Worm (Caenorhabditis elegans) whole organism, L4 larva: Measurements from ENCODE around the gene fipr-6.

ENCODE experiments used
- T20F7.1 ChIP-seq: fragments of 200-800 bp; sonication (Bioruptor generic); optimal IDR thresholded peaks from 2 replicates; lab custom pipeline; 2018; ENCODE audit warnings: mild to moderate bottlenecking, missing genetic modification characterization, missing compliant biosample characterization
- Y48G9A.11 ChIP-seq: fragments of 200-800 bp; sonication (Bioruptor generic); IDR thresholded peaks from 2 replicates; pipeline ENCODE4 v1.3.6; 2022; ENCODE audit warnings: missing genetic modification reagents, missing genetic modification characterization, missing compliant biosample characterization
- Y5F2A.4 ChIP-seq: fragments of 200-800 bp; sonication (Bioruptor generic); optimal IDR thresholded peaks from 2 replicates; lab custom pipeline; 2018; ENCODE audit warnings: mild to moderate bottlenecking, missing genetic modification characterization, missing compliant biosample characterization
- Y75B8A.6 ChIP-seq: fragments of 200-800 bp; sonication (Bioruptor generic); IDR thresholded peaks from 2 replicates; pipeline ENCODE4 v1.3.6; 2022; ENCODE audit warnings: missing genetic modification reagents, missing genetic modification characterization, missing compliant biosample characterization
- ZK337.2 ChIP-seq: fragments of 200-800 bp; sonication (Bioruptor generic); IDR thresholded peaks from 2 replicates; pipeline ENCODE4 v1.3.6; 2022; ENCODE audit warnings: missing genetic modification reagents, missing genetic modification characterization, missing compliant biosample characterization
- aha-1 ChIP-seq: fragments of 150-350 bp; peaks from one replicate; lab custom pipeline; 2014; ENCODE audit warnings: missing biosample characterization, missing genetic modification characterization
- ama-1 ChIP-seq: fragments of 150-350 bp; optimal IDR thresholded peaks from 2 replicates; lab custom pipeline; 2014; ENCODE audit warnings: inconsistent platforms, mixed read lengths
- attf-4 ChIP-seq: sonication (generic microtip); optimal IDR thresholded peaks from 3 replicates; lab custom pipeline; 2017; ENCODE audit warnings: missing biosample characterization, missing genetic modification characterization
- ceh-20 ChIP-seq: fragments of 200-800 bp; sonication (Bioruptor generic); IDR thresholded peaks from 2 replicates; pipeline ENCODE4 v1.3.6; 2022; ENCODE audit warnings: missing genetic modification reagents, missing genetic modification characterization, missing compliant biosample characterization
- ceh-28 ChIP-seq: fragments of 150-350 bp; optimal IDR thresholded peaks from 2 replicates; lab custom pipeline; 2014; ENCODE audit warnings: missing biosample characterization, missing genetic modification reagents, missing genetic modification characterization
- daf-16 ChIP-seq, 3 experiments: sonication (generic microtip); optimal IDR thresholded peaks; 2 replicates each; lab custom pipeline; 2016 to 2017; ENCODE audit warnings: missing genetic modification characterization in 3 of 3, missing genetic modification reagents in 3 of 3, mild to moderate bottlenecking in 2 of 3, missing compliant biosample characterization in 2 of 3, missing biosample characterization in 1 of 3, moderate library complexity in 1 of 3
- dmd-6 ChIP-seq: fragments of 200-800 bp; sonication (Bioruptor generic); IDR thresholded peaks from 2 replicates; pipeline ENCODE4 v1.3.6; 2022; ENCODE audit warnings: missing genetic modification reagents, missing genetic modification characterization, missing compliant biosample characterization
- dmd-8 ChIP-seq: fragments of 200-800 bp; sonication (Bioruptor generic); IDR thresholded peaks from 2 replicates; pipeline ENCODE4 v1.3.6; 2022; ENCODE audit warnings: missing genetic modification characterization, missing compliant biosample characterization
- dmd-9 ChIP-seq: fragments of 200-800 bp; sonication (Bioruptor generic); IDR thresholded peaks from 2 replicates; pipeline ENCODE4 v1.3.6; 2022; ENCODE audit warnings: missing genetic modification reagents, missing genetic modification characterization, missing compliant biosample characterization
- duxl-1 ChIP-seq: sonication (generic microtip); optimal IDR thresholded peaks from 2 replicates; lab custom pipeline; 2016; ENCODE audit warnings: mild to moderate bottlenecking, missing genetic modification characterization, moderate library complexity, missing compliant biosample characterization; ENCODE audit not compliant: poor library complexity
- dve-1 ChIP-seq: sonication (generic microtip); optimal IDR thresholded peaks from 2 replicates; lab custom pipeline; 2017; ENCODE audit warnings: antibody characterized with exemption, mild to moderate bottlenecking, missing genetic modification characterization, missing compliant biosample characterization; ENCODE audit not compliant: insufficient read depth
- egl-27 ChIP-seq: sonication (generic microtip); optimal IDR thresholded peaks from 3 replicates; lab custom pipeline; 2017; ENCODE audit warnings: missing biosample characterization, missing genetic modification reagents, missing genetic modification characterization
- egl-43 ChIP-seq: fragments of 200-800 bp; sonication (Bioruptor generic); IDR thresholded peaks from 2 replicates; pipeline ENCODE4 v1.3.6; 2022; ENCODE audit warnings: missing genetic modification reagents, missing genetic modification characterization, missing compliant biosample characterization
- fkh-10 ChIP-seq: fragments of 150-350 bp; optimal IDR thresholded peaks from 2 replicates; lab custom pipeline; 2014; ENCODE audit warnings: missing biosample characterization, missing genetic modification reagents, missing genetic modification characterization
- hlh-11 ChIP-seq: fragments of 200-800 bp; sonication (Bioruptor generic); optimal IDR thresholded peaks from 2 replicates; lab custom pipeline; 2018; ENCODE audit warnings: mild to moderate bottlenecking, missing genetic modification characterization, missing compliant biosample characterization
- hlh-30 ChIP-seq: sonication (generic microtip); optimal IDR thresholded peaks from 2 replicates; lab custom pipeline; 2017; ENCODE audit warnings: antibody characterized with exemption, mild to moderate bottlenecking, missing genetic modification characterization, missing compliant biosample characterization; ENCODE audit not compliant: insufficient read depth
- jun-1 ChIP-seq: fragments of 150-350 bp; optimal IDR thresholded peaks from 2 replicates; lab custom pipeline; 2014; ENCODE audit warnings: missing biosample characterization, missing genetic modification reagents, missing genetic modification characterization
- lin-1 ChIP-seq: fragments of 200-800 bp; sonication (Bioruptor generic); IDR thresholded peaks from 2 replicates; pipeline ENCODE4 v1.3.6; 2022; ENCODE audit warnings: missing genetic modification reagents, missing genetic modification characterization, missing compliant biosample characterization
- lin-13 ChIP-seq: fragments of 150-350 bp; optimal IDR thresholded peaks from 2 replicates; lab custom pipeline; 2014; ENCODE audit warnings: missing biosample characterization, missing genetic modification reagents, missing genetic modification characterization
- lin-38 ChIP-seq: fragments of 200-800 bp; sonication (Bioruptor generic); IDR thresholded peaks from 2 replicates; pipeline ENCODE4 v1.3.6; 2022; ENCODE audit warnings: missing genetic modification reagents, missing genetic modification characterization, missing compliant biosample characterization
- lir-3 ChIP-seq: sonication (generic microtip); optimal IDR thresholded peaks from 2 replicates; lab custom pipeline; 2016; ENCODE audit warnings: mild to moderate bottlenecking, missing genetic modification characterization, missing compliant biosample characterization
- lsy-2 ChIP-seq, 2 experiments: fragments of 150-350 bp in 1 of 2; sonication (generic microtip) in 1 of 2; optimal IDR thresholded peaks; 2 replicates each; lab custom pipeline; 2014 to 2017; ENCODE audit warnings: missing biosample characterization in 2 of 2, missing genetic modification characterization in 2 of 2
- mdl-1 ChIP-seq, 2 experiments: fragments of 150-350 bp in 1 of 2; sonication (generic microtip) in 1 of 2; optimal IDR thresholded peaks; 2 replicates each; lab custom pipeline; 2014 to 2017; ENCODE audit warnings: missing biosample characterization in 2 of 2, missing genetic modification characterization in 2 of 2
- mep-1 ChIP-seq: fragments of 150-350 bp; sonication (generic microtip); optimal IDR thresholded peaks from 3 replicates; lab custom pipeline; 2014; ENCODE audit warnings: missing biosample characterization, missing genetic modification characterization
- mes-2 ChIP-seq: sonication (generic microtip); optimal IDR thresholded peaks from 2 replicates; lab custom pipeline; 2016; ENCODE audit warnings: missing genotype, mild to moderate bottlenecking, missing genetic modification characterization, missing compliant biosample characterization; ENCODE audit not compliant: poor library complexity, severe bottlenecking
- mxl-3 ChIP-seq: fragments of 200-800 bp; sonication (Bioruptor generic); optimal IDR thresholded peaks from 2 replicates; lab custom pipeline; 2018; ENCODE audit warnings: mild to moderate bottlenecking, missing genetic modification characterization, missing compliant biosample characterization
- nhr-10 ChIP-seq: fragments of 150-350 bp; optimal IDR thresholded peaks from 2 replicates; lab custom pipeline; 2014; ENCODE audit warnings: missing biosample characterization, missing genetic modification characterization
- nhr-11 ChIP-seq: fragments of 150-350 bp; optimal IDR thresholded peaks from 2 replicates; lab custom pipeline; 2014; ENCODE audit warnings: missing biosample characterization, missing genetic modification characterization
- nhr-237 ChIP-seq: sonication (generic microtip); optimal IDR thresholded peaks from 2 replicates; lab custom pipeline; 2017; ENCODE audit warnings: missing biosample characterization, missing genetic modification characterization
- nhr-25 ChIP-seq: sonication (generic microtip); optimal IDR thresholded peaks from 2 replicates; lab custom pipeline; 2017; ENCODE audit warnings: missing genetic modification characterization, mild to moderate bottlenecking, missing compliant biosample characterization, antibody characterized with exemption, moderate library complexity, borderline replicate concordance; ENCODE audit not compliant: insufficient read depth
- nhr-28 ChIP-seq: fragments of 150-350 bp; optimal IDR thresholded peaks from 2 replicates; lab custom pipeline; 2014; ENCODE audit warnings: missing biosample characterization, missing genetic modification characterization
- nhr-48 ChIP-seq: sonication (generic microtip); optimal IDR thresholded peaks from 2 replicates; lab custom pipeline; 2016; ENCODE audit warnings: mild to moderate bottlenecking, missing genetic modification characterization, missing compliant biosample characterization
- pqm-1 ChIP-seq: sonication (generic microtip); optimal IDR thresholded peaks from 2 replicates; lab custom pipeline; 2017; ENCODE audit warnings: missing biosample characterization, missing genetic modification characterization
- snpc-1.2 ChIP-seq: fragments of 200-800 bp; sonication (Bioruptor generic); IDR thresholded peaks from 2 replicates; pipeline ENCODE4 v1.3.6; 2022; ENCODE audit warnings: missing genetic modification reagents, missing genetic modification characterization, missing compliant biosample characterization
- spr-3 ChIP-seq: fragments of 200-800 bp; sonication (Bioruptor generic); optimal IDR thresholded peaks from 2 replicates; lab custom pipeline; 2018; ENCODE audit warnings: mild to moderate bottlenecking, missing genetic modification characterization, missing compliant biosample characterization
- vab-7 ChIP-seq: fragments of 200-800 bp; sonication (Bioruptor generic); IDR thresholded peaks from 2 replicates; pipeline ENCODE4 v1.3.6; 2022; ENCODE audit warnings: missing genetic modification reagents, missing genetic modification characterization, missing compliant biosample characterization
- zfp-3 ChIP-seq: fragments of 200-800 bp; sonication (Bioruptor generic); conservative IDR thresholded peaks from 2 replicates; pipeline ENCODE4 v1.3.6; 2022; ENCODE audit warnings: missing genetic modification reagents, missing genetic modification characterization, missing compliant biosample characterization
- zip-2 ChIP-seq: fragments of 150-350 bp; optimal IDR thresholded peaks from 2 replicates; lab custom pipeline; 2014; ENCODE audit warnings: missing biosample characterization, missing genetic modification characterization
- ztf-11 ChIP-seq: fragments of 150-350 bp; optimal IDR thresholded peaks from 2 replicates; lab custom pipeline; 2014; ENCODE audit warnings: missing biosample characterization, missing genetic modification characterization

The fipr-6 gene

DNA sequence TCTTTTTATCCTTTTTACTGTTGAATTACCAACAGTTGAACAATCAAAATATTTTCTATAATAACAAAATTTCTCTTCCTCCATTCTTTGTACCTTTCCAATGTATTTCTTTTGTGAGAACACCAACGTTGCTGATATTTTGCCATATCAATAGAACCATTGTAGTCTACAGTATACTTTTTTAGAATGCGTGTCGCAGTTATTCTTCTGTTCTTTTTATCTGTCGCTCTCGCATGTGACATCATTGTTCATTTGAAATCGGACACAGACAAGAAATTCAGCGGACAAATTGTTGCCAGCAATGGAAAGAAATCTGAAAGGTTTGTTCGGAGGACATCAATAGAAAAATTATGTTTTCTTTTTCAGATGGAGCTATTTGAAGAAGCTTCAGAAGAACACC, 29.1 kb upstream of the fipr-6 start, which contains the start of gene ZK856.7 (continued):
- TF ChIP-seq lin-13 (GFP tag; lab: Kevin White, UChicago), result no peak
- no peak for TF ChIP-seq Y75B8A.6
- no peak for TF ChIP-seq lir-3
- TF ChIP-seq egl-43, result no peak
- TF ChIP-seq zfp-3 (GFP tag; lab: Robert Waterston, UW), result no peak
- peak; percentile 82 for TF ChIP-seq nhr-28
- TF ChIP-seq attf-4 (tag; lab: Kevin White, UChicago), result no peak
- TF ChIP-seq nhr-10 (tag; lab: Kevin White, UChicago), result no peak
- peak in 1 of 2 experiments; percentile 18 for TF ChIP-seq mdl-1 (tag; optimal IDR thresholded peaks at IDR 0.05; lab: Kevin White, UChicago)
- no peak for TF ChIP-seq fkh-10
- TF ChIP-seq spr-3 (GFP tag; lab: Kevin White, UChicago), result no peak
- no peak for TF ChIP-seq lin-38 (GFP tag; lab: Robert Waterston, UW)
- no peak for TF ChIP-seq egl-27 (tag; lab: Kevin White, UChicago)
- no peak for TF ChIP-seq zip-2 (tag; lab: Kevin White, UChicago)
- TF ChIP-seq ZK337.2 (GFP tag; lab: Robert Waterston, UW), result no peak
- TF ChIP-seq snpc-1.2, result no peak
- TF ChIP-seq nhr-11 (tag; lab: Kevin White, UChicago), result no peak
- TF ChIP-seq Y48G9A.11 (GFP tag; lab: Robert Waterston, UW), result no peak
- peak; percentile 8 for TF ChIP-seq aha-1
- TF ChIP-seq ceh-20 (GFP tag; lab: Robert Waterston, UW), result no peak
- no peak for TF ChIP-seq Y5F2A.4 (GFP tag; lab: Kevin White, UChicago)
- TF ChIP-seq mxl-3 (GFP tag; lab: Kevin White, UChicago), result no peak
- no peak for TF ChIP-seq vab-7
- TF ChIP-seq jun-1 (tag; lab: Kevin White, UChicago), result no peak
- no peak for TF ChIP-seq T20F7.1 (GFP tag; lab: Kevin White, UChicago)
- 0 out of 2 replicates have a peak, but pooled peaks have one; percentile 42 for TF ChIP-seq dmd-9 (GFP tag; lab: Robert Waterston, UW)

DNA sequence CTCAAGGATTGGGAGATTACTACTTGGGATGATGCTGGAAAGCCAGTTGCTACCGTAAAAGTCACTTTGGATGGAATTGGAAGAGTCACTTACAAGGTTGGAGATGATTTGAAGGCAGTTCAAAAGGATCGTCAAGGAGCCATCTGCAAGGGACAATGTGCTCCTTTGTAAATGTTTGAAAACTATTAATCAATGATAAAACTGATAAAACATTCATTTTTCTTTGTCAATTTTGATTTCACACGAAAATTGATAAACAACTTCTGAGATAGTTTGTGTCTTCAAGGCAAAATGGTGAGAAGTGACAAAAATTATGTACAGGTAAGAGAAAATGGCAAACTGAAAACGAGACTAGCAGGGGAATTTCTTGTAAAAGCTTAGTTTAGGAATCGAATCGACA, 28.7 kb upstream of the fipr-6 start:
- TF ChIP-seq ztf-11 (no peak), nhr-237 (tag; lab: Kevin White, UChicago) (no peak), dmd-8 (GFP tag; lab: Robert Waterston, UW) (no peak), daf-16 (GFP tag; optimal IDR thresholded peaks at IDR 0.05; lab: Kevin White, UChicago) (no peak), daf-16 (tag; optimal IDR thresholded peaks at IDR 0.05; lab: Kevin White, UChicago) (peak; percentile 62), ama-1 (peak; percentile 49)
- TF ChIP-seq, all 104 proteins: peak for 2

DNA sequence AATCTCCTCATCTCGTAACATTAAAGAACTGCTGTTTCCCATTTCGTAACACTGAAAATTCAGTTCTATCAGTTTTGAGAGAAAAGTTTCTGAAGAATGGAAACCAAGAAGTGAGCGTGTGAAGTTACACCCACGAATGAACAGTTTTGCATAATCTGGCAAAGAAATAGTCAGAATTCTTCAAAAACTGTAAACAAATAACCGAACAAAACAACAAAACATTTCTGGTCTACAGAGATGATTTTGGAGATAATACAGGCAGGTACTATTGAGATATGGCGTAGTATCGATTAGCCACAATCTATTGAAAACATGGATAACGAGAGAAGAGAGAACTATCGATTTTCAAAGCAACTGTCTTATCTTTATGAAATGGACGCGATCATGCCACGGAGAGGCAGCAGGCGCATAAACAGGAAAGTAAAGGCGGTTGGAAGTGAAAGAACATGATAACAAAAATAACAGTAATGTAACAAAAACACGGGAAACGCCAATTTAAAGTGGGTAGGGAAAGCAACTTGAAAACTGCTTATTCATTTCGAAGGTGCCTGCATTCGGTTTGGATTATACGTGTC, 27.5 kb upstream of the fipr-6 start, which contains the start of gene chpf-1:
Gene chpf-1 (minus strand): TSS at position 51 of the 575 bp plus-strand sequence.
- TF ChIP-seq mep-1 (tag; lab: Kevin White, UChicago), result peak; percentile 14
- TF ChIP-seq nhr-11 (tag; lab: Kevin White, UChicago), result no peak
- TF ChIP-seq zip-2 (tag; lab: Kevin White, UChicago), result no peak
- no peak for TF ChIP-seq daf-16 (GFP tag; optimal IDR thresholded peaks at IDR 0.05; lab: Kevin White, UChicago)
- peak; percentile 92 for TF ChIP-seq daf-16 (tag; optimal IDR thresholded peaks at IDR 0.05; lab: Kevin White, UChicago)
- peak; percentile 23 for TF ChIP-seq T20F7.1 (GFP tag; lab: Kevin White, UChicago)
- TF ChIP-seq hlh-11 (tag; lab: Kevin White, UChicago), result peak; percentile 69
- TF ChIP-seq mdl-1 (tag; optimal IDR thresholded peaks at IDR 0.05; lab: Kevin White, UChicago), result peak in 1 of 2 experiments; percentile 46
- peak; percentile 81 for TF ChIP-seq nhr-28
- TF ChIP-seq hlh-30 (tag; lab: Kevin White, UChicago), result peak; percentile 39
- TF ChIP-seq lsy-2 (tag; optimal IDR thresholded peaks at IDR 0.05; lab: Kevin White, UChicago), result peak in 1 of 2 experiments; percentile 23
- TF ChIP-seq ztf-11, result no peak
- TF ChIP-seq duxl-1 (tag; lab: Kevin White, UChicago), result peak; percentile 26
- peak; percentile 33; the same call in 1 of the 2 replicates for TF ChIP-seq dmd-6 (GFP tag; lab: Robert Waterston, UW)
- TF ChIP-seq dve-1 (tag; lab: Kevin White, UChicago), result peak; percentile 60
- TF ChIP-seq nhr-48 (tag; lab: Kevin White, UChicago), result no peak
- TF ChIP-seq ceh-28 (tag; lab: Kevin White, UChicago), result peak; percentile 64
- TF ChIP-seq lin-1, result 0 out of 2 replicates have a peak, but pooled peaks have one; percentile 42
- TF ChIP-seq pqm-1 (tag; lab: Kevin White, UChicago), result peak; percentile 84
- TF ChIP-seq mes-2 (tag; lab: Kevin White, UChicago), result peak; percentile 29
- peak; percentile 23 for TF ChIP-seq nhr-25 (tag; lab: Kevin White, UChicago)
